Fruit fly (Drosophila melanogaster) S2 (cell line): Measurements from ENCODE around the gene fliI.

Source experiments
- CG8478 ChIP-seq: fragments of >200 bp; optimal IDR thresholded peaks from 2 replicates; lab custom pipeline; 2018
- CTCF ChIP-seq, 2 experiments: fragments of >200 bp; optimal IDR thresholded peaks; 2 replicates each; lab custom pipeline; 2018

fliI gene

DNA sequence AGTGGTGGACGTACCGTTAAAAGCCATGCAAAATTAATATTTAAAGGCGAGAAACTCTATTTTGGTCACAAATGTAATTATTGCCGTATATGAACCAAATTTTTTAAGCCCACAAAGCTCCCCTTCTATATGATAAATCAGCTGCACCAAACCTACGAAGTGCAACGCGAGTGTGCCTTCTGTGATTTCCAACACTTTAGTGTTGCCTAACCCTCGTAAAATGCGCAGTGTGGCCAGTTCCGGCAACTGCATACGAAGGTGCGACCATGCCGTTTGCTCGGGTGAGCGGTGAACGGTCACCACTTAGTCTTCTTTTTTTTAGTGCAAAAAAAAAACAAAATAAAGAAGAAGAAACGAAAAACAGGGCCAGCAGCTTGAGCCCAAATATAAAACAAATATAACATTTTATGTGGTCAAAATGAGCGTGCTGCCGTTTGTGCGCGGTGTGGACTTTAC, at the start of gene fliI, which contains the start of gene tty:
Gene fliI, plus strand, starts transcription at position 266 of the 456 bp plus-strand sequence.
Gene tty, minus strand, starts transcription at position 201 of the 456 bp plus-strand sequence.
- TF ChIP-seq CG8478 (lab: Kevin White, UChicago) (no peak), CTCF (optimal IDR thresholded peaks at IDR 0.05; lab: Kevin White, UChicago) (peak in 1 of 2 experiments; percentile 25)

DNA sequence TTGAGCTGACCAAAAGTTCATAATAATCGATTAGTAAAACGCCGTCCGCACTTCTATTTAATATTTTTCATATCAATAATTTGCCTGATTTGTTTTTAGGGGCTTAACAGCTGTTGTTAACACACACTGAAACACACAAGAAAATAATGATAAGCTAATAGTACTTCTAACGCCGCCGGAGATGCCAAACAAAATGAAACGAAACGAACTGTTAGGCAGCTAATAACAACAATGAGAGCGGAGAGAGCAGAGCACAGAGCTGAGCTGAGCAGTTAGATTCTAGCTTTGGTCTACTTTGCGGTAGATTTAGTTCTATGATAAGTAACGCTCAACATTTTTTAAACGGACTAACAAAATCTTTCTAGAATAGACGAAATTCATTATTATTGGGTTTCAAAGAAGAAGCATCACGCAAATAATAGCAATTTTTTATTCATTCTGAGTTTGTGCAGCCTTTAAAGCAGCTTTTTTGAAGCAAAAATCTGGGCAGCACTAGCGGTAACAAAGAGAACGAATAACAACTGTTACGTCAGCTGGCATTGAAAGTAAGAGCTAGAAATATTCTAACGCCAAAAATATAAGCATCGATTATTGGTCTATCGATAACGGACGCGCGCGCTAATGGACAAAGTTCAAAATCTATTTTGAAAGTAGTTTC, 32.9 kb upstream of the fliI start, which contains the start of gene Abca3:
Gene Abca3, minus strand, starts transcription at position 181 of the 658 bp plus-strand sequence.
- TF ChIP-seq CG8478 (lab: Kevin White, UChicago) (no peak), CTCF (optimal IDR thresholded peaks at IDR 0.05; lab: Kevin White, UChicago) (no peak)

DNA sequence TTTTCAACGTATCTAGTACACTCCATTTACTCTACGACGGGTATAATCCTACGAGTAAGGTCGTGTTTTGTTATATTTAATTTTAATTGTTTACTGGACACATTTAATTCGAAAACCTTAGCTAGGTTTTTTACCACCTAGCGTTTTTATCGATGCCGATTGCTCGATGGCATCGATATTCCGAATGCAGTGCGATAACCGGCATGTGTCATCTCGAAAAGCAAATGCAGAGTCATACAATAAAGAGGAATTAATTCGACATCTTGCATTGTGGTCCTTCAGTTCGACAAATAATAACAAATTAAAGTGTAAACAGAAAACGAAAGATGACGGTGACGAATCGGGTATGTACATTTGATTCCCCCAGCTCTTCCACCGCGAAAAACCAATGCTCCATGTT, 23.7 kb upstream of the fliI start, which contains the start of gene Rpt6:
Gene Rpt6, plus strand, starts transcription at position 201 of the 400 bp plus-strand sequence.
- TF ChIP-seq CTCF (optimal IDR thresholded peaks at IDR 0.05; lab: Kevin White, UChicago), result peak in 1 of 2 experiments; percentile 15
- TF ChIP-seq CG8478 (lab: Kevin White, UChicago), result no peak

DNA sequence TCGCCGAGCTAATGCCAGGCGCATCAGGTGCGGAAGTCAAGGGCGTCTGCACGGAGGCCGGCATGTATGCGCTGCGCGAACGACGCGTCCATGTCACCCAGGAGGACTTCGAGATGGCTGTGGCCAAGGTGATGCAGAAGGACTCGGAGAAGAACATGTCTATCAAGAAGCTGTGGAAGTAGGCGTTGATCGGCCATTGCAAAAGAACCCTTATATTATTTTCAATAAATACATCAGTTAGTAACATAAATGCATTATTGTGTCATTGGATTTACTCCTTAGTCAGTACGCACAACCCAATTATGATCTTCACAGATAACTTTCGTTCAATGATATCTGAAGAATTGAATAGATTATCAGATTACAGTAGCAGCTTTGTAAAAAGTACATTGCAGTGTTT, 22.1 kb upstream of the fliI start, which contains the start of gene CG1801:
Gene CG1801, minus strand, starts transcription at position 101 of the 400 bp plus-strand sequence.
- TF ChIP-seq CTCF (optimal IDR thresholded peaks at IDR 0.05; lab: Kevin White, UChicago) (no peak), CG8478 (lab: Kevin White, UChicago) (no peak)

DNA sequence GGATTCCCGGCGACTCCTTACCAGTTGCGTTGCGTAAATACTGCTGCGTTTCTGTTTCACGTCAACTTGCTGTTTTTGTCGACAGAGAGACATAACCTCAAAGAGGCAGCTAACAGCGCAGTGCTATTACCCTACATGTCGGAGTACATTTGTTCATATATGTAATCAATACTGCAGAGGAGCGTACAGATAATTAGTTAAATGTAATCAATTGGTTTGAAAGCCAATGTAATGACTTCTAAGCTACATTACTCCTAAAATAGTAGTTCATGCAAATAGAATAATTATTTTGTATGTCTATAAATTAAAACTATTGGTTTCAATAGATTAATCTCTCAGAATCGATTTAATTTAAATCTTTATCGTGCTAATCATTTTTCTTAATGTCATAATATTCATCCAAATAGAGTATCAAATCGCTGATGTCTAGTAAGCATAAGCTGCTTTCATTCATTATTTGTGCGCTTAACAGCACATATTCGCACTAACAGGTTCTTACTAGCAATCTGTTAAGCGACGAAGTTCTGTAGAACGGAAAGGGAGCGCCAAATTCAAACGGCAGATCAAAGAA, 20.3 kb upstream of the fliI start, which contains the start of the genes SLIRP1 and anox:
Gene SLIRP1, minus strand, starts transcription at position 95 of the 571 bp plus-strand sequence.
Gene anox, minus strand, starts transcription at position 95 of the 571 bp plus-strand sequence.
- no peak for TF ChIP-seq CG8478 (lab: Kevin White, UChicago)
- TF ChIP-seq CTCF (optimal IDR thresholded peaks at IDR 0.05; lab: Kevin White, UChicago), result no peak

DNA sequence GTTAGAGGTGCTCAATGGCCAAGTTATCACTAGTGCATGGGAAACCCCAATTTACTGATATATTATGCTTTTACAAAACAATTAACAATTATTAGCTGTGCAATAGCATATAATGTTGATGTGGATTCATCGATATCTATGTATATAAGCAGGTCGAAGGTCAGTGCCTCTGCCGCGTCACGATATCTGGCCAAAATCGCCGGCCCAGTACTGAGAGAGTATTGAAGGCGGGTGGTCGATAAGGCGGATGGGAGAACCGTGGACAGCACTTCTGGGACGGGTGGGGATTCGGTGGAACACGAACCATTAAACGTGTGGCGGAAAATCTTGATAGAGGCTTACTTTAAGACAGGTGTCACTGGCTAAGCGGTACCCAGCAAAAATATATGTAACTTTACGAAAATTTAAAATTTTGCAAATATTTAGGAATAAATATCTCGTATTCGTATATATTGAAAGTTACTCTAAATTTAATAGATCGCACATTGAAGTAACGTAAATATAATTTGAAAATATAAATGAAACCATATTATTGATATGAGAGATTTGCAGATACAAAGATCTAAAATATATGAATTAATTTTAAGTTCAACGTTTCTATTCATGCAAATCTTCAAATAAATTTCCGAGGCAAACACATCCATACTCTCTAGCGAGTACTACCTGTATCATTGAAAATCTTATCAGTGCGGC, 17.1 kb upstream of the fliI start:
- TF ChIP-seq CG8478 (lab: Kevin White, UChicago) (no peak), CTCF (optimal IDR thresholded peaks at IDR 0.05; lab: Kevin White, UChicago) (no peak)

DNA sequence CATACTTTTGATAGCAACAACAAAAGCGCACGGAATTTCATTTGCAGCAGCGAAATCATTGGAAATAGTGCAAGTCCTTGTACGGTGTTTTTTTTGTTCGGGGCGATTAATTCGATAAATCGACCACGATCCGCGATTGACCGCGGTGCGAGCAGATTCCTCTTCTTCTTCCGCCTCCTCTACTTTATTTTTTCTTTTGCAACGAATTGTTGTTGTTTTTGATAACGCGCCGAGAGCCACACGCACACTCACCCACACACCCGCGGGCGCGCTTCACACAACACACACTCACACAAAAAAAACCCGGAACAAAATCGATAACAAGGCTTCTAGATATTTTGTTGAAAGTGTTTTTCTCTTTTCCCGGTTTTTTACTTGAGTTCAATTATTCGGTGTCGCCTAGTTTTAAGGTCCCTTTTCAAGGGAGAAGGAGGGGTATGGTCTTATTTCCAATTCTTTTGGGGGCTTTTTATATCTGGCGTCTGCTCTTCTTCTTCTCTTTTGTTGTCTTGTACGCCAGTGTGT, 16.3 kb upstream of the fliI start:
- TF ChIP-seq CTCF (optimal IDR thresholded peaks at IDR 0.05; lab: Kevin White, UChicago) (no peak), CG8478 (lab: Kevin White, UChicago) (no peak)

DNA sequence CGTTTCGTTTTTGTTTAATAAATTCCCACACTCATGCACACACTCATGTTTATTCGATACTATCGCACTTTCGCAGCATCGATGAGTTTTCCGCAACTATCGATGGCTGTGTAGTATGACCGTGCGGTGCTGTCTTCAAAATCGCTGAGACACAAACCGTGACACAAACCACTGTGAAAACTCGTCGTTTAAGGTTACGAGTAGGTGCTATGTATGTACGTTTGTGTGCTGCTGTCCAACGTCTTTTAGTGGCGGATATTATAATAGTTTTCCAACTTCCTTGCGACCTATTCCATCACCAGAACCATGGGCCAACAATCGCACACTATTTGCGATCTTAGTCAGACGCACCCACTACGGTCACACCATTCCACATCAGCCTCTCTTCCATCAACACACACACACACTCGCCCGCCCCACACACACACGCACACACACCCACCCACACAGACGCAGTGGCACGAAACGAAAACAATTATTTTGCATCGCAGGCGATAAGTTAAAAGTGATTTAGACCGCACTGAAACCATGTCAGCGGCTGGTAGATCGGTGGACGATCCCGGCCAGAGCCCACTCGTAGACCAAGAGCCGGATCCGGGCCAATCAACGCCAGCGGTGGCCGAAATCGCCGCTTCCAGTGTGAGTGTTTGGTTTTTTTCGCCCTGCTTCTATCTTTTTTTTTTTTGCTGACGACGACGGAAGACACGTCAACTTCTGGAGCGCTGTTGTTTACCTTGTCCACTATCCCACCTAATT, 15.4 kb upstream of the fliI start, which contains the start of the genes Dd and CG1486:
Gene Dd, minus strand, starts transcription at position 77 of the 756 bp plus-strand sequence.
Gene CG1486, plus strand, starts transcription at position 114 of the 756 bp plus-strand sequence.
- TF ChIP-seq CG8478 (lab: Kevin White, UChicago), result no peak
- peak in 1 of 2 experiments; percentile 23 for TF ChIP-seq CTCF (optimal IDR thresholded peaks at IDR 0.05; lab: Kevin White, UChicago)

DNA sequence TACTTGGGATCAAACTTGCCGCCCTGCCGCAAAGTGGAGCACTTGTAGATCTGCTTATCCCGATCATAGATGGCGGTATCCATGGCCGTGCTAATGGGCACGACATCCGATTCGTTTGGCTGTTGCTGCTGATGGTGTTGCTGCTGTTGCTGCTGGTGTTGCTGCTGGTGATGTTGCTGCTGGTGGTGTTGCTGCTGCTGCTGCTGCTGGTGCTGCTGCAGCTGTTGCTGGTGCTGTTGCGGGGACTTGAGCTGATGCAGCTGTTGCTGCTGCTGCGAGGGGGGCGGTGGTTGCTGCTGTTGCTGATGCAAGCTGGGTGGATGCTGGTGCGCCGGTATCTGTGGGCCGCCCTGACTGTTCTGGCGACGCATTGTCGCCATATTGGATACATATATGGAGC, 6.4 kb upstream of the fliI start:
- no peak for TF ChIP-seq CTCF (optimal IDR thresholded peaks at IDR 0.05; lab: Kevin White, UChicago)
- TF ChIP-seq CG8478 (lab: Kevin White, UChicago), result no peak

DNA sequence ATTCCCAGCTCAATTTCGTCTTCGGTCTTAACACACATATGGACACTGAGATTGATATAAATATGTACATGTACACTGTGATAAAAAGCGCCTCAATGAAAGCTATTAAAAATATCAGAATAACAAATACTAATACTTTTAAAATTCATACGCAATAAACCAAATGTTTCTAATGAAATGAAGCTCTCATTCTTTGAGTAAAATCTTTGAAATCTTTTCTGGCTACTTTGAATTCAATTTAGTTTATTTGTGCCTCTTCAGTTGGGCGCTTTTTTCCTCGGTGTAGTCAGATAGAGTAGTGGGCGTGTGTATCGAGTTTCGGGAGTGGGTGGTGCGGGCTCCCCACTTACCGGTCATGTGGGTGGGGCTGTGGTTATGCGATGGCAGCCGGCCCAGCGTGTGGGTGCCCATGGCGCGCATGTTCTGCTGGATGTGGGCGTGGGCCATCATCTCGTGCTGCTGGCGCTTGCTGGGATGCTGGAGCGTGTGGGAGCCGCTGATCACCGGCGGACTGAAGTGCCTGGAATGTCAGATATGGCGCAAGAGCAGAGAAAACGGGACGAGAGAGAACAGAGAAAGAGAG, 4.9 kb upstream of the fliI start:
- TF ChIP-seq CG8478 (lab: Kevin White, UChicago) (no peak), CTCF (optimal IDR thresholded peaks at IDR 0.05; lab: Kevin White, UChicago) (no peak)

DNA sequence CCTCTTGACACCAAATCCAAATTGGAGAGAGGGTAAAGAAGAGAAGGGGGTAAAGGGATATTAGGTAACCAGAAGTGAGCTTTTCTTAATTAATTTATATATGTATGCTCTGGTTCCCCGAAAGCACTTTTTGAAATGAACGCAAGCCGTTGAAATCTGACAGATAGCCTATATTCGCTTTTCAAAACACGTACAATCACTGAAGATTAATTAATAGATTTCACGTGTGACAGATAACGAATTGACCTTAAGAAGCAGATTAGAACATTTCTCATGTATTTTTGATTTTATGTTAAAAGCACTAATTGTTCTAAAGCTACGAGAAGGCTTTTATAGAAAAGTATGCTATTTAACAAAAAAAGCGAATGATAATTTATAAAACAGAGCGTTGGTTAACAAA, 2.5 kb upstream of the fliI start:
- TF ChIP-seq CTCF (optimal IDR thresholded peaks at IDR 0.05; lab: Kevin White, UChicago), result no peak
- TF ChIP-seq CG8478 (lab: Kevin White, UChicago), result no peak

DNA sequence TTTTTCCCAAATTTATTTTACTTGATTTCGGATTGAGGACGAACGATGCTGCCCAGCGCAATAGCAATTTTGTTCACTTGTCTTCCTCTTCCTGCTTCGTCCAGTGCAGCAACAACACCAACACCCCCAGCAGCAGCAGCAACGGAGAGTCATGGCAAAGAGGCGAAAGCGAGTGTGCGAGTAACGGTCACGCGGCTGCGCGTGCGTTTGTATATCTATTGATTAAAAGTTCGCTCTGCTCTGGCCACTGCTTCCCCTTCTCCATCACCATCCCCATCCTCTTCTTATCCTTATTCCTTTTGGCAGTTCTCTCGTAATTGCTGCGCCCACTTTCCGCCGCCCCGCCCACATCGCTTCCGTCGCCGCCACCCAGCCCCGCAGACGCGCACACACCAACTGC, 1.4 kb upstream of the fliI start:
- TF ChIP-seq CG8478 (lab: Kevin White, UChicago) (no peak), CTCF (optimal IDR thresholded peaks at IDR 0.05; lab: Kevin White, UChicago) (no peak)

DNA sequence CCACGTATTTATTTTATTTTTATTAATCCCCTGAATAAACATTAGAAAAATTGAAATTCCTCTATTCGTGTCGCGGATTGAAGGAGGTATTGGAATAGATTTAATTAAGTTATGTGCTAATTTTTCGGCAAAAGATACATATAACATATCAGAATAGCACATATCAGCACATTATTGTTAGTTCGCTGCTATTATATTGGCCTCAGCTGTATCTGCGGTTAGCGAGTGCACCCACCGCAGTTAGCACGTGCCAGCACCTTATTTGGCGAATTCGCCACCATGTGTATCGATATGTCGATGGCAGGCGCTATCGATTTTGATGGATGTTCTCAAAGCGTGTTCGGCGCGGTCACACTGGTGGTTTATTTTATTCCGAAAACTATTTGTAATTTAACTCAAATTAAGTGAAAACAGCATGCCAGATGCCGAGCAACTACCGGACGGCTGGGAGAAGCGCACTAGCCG, 5.5 kb downstream of the fliI start, which contains the start of gene dod:
Gene dod, plus strand, starts transcription at position 323 of the 465 bp plus-strand sequence.
- TF ChIP-seq CG8478 (lab: Kevin White, UChicago) (no peak), CTCF (optimal IDR thresholded peaks at IDR 0.05; lab: Kevin White, UChicago) (peak; percentile 46 to 61)
